Fruit fly (Drosophila melanogaster): ENCODE data around the gene Teh4.

Teh4 gene

DNA sequence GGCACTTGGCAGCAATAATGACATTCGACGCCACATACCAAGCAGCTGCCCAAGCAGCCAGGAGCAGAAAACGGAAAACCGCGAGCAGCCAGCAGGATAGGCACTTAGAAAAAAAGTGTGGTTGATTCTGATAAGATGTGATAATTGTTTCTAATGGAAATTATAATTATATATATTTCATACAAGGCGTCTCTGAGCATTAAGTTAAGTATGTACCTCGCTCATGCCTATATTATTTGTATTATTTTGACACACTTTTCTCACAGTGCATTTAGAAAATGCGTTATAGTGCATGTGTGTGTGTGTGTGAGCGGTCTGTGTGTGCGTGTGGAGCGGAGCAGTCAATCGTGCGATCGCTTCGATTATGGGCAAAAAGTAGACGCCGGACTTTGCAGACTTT is 19.7 kb downstream of the Teh4 start (continued):
- TF ChIP-seq CG5953 (GFP tag; IDR thresholded peaks at IDR 0.05) (no peak), CG12942 (GFP tag; optimal IDR thresholded peaks at IDR 0.05) (no peak), zen2 (GFP tag; IDR thresholded peaks at IDR 0.05; ENCODE audit: partially characterized antibody) (no peak), CG3065 (GFP tag; optimal IDR thresholded peaks at IDR 0.05) (no peak), CG18262 (tag; optimal IDR thresholded peaks at IDR 0.05) (peak; percentile 56), unc-4 (GFP tag; IDR thresholded peaks at IDR 0.05; ENCODE audit: partially characterized antibody) (no peak), Spps (tag; optimal IDR thresholded peaks at IDR 0.05) (no peak), Drgx (GFP tag; IDR thresholded peaks at IDR 0.05) (no peak; the same call in 1 of the 2 replicates), CG14050 (GFP tag; IDR thresholded peaks at IDR 0.05) (no peak), CG33557 (GFP tag; optimal IDR thresholded peaks at IDR 0.05) (peak; percentile 22), Jarid2 (GFP tag; optimal IDR thresholded peaks at IDR 0.05) (no peak), CrebB (tag; optimal IDR thresholded peaks at IDR 0.05) (no peak), B-H2 (GFP tag; optimal IDR thresholded peaks at IDR 0.05) (no peak), Ssrp (tag; optimal IDR thresholded peaks at IDR 0.05) (peak; percentile 3), pros (GFP tag; optimal IDR thresholded peaks at IDR 0.05) (no peak), CG10959 (GFP tag; IDR thresholded peaks at IDR 0.05) (peak; percentile 55; the same call in 1 of the 2 replicates), ssp (GFP tag; IDR thresholded peaks at IDR 0.05) (no peak), so (GFP tag; IDR thresholded peaks at IDR 0.05) (no peak), zf30C (GFP tag; optimal IDR thresholded peaks at IDR 0.05) (peak; percentile 58), CG17328 (GFP tag; IDR thresholded peaks at IDR 0.05) (no peak), ap (GFP tag; IDR thresholded peaks at IDR 0.05) (no peak), nerfin-1 (tag; optimal IDR thresholded peaks at IDR 0.05) (no peak), CG12236 (GFP tag; optimal IDR thresholded peaks at IDR 0.05) (no peak), CG7963 (GFP tag; IDR thresholded peaks at IDR 0.05; ENCODE audit: partially characterized antibody) (no peak), CG4730 (GFP tag; IDR thresholded peaks at IDR 0.05) (no peak), Fer2 (tag; optimal IDR thresholded peaks at IDR 0.05) (no peak), CG17802 (tag; optimal IDR thresholded peaks at IDR 0.05) (no peak), ATbp (GFP tag; optimal IDR thresholded peaks at IDR 0.05) (no peak), Dad (GFP tag; optimal IDR thresholded peaks at IDR 0.05) (no peak), CG4424 (GFP tag; optimal IDR thresholded peaks at IDR 0.05) (peak; percentile 60), HmgD (GFP tag; optimal IDR thresholded peaks at IDR 0.05) (no peak), dmrt11E (tag; optimal IDR thresholded peaks at IDR 0.05) (peak; percentile 69), pita (GFP tag; optimal IDR thresholded peaks at IDR 0.05) (no peak), hbn (GFP tag; IDR thresholded peaks at IDR 0.05; ENCODE audit: partially characterized antibody) (no peak), Atf3 (GFP tag; optimal IDR thresholded peaks at IDR 0.05) (no peak), CG16863 (GFP tag; optimal IDR thresholded peaks at IDR 0.05) (no peak), grau (tag; optimal IDR thresholded peaks at IDR 0.05) (no peak), CG15514 (GFP tag; optimal IDR thresholded peaks at IDR 0.05) (no peak), CG6689 (GFP tag; IDR thresholded peaks at IDR 0.05) (peak; percentile 27; the same call in 1 of the 2 replicates), trh (GFP tag; optimal IDR thresholded peaks at IDR 0.05) (no peak), BEAF-32 (GFP tag; optimal IDR thresholded peaks at IDR 0.05) (no peak), lbe (GFP tag; optimal IDR thresholded peaks at IDR 0.05) (peak; percentile 18), CG3995 (GFP tag; optimal IDR thresholded peaks at IDR 0.05) (no peak), chif (GFP tag; optimal IDR thresholded peaks at IDR 0.05) (peak in 1 of 2 experiments; percentile 23), CG9876 (GFP tag; optimal IDR thresholded peaks at IDR 0.05) (no peak), lov (optimal IDR thresholded peaks at IDR 0.05) (no peak), lov (GFP tag; IDR thresholded peaks at IDR 0.05) (0 out of 3 replicates have a peak, but pooled peaks have one; percentile 17), mld (GFP tag; IDR thresholded peaks at IDR 0.05; ENCODE audit: partially characterized antibody) (no peak), Lpt (GFP tag; optimal IDR thresholded peaks at IDR 0.05) (no peak), CG9609 (GFP tag; optimal IDR thresholded peaks at IDR 0.05) (no peak), CG3163 (GFP tag; optimal IDR thresholded peaks at IDR 0.05) (no peak)

All from whole organism, embryonic.